Comparison of ENCODE assay signal across 1 fruit fly cellular context in the genomic region with DNA sequence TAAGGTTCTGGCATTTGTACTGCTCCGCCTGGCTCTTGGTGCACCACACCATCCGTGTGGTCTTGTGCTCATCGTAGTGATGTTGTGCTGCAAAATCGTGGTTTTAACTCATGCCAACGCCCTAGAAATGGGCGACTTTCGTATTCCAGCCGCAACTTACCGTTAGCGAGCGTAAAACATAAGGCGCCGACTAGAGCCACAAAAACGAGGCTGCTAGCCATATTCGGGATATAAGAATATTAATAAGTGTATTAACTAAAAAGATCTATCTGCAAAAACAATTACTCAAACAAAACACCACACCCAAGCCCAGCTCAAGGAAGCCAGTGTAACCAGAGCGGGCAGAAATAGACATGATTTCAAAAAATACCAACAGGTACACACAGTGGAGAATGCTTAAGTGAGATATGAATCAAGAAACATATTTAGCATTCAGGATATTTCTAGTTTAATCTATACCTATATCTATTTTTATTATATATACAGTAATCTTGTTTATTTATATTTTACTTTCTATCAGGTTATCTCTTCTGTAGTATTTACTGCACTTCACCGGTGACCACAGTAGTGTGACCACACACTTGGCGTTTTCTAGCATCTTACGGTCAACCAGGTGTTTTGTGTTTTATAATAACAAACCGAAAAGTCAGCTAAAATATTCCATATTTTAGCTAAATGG.
TF ChIP-seq lines count a peak whose summit lies in the region.

TSS of gene Tsf2 (minus strand) at position 333 of the 679 bp plus-strand sequence.
TSS of gene CG34242 (plus strand) at position 605 of the 679 bp plus-strand sequence.

TF ChIP-seq in whole organism, embryonic, 481 proteins besides CTCF, POLR2A, EP300 and RAD21 (continued from another document and continues in another):
- TF ChIP-seq lbe (GFP tag; optimal IDR thresholded peaks at IDR 0.05; lab: Kevin White, UChicago) (peak; percentile 66), CG15601 (tag; optimal IDR thresholded peaks at IDR 0.05; lab: Kevin White, UChicago) (peak; percentile 22), Vsx1 (GFP tag; optimal IDR thresholded peaks at IDR 0.05; lab: Kevin White, UChicago) (no peak), Hmx (GFP tag; optimal IDR thresholded peaks at IDR 0.05; lab: Kevin White, UChicago) (no peak), CG9609 (GFP tag; optimal IDR thresholded peaks at IDR 0.05; lab: Kevin White, UChicago) (no peak), nerfin-1 (tag; optimal IDR thresholded peaks at IDR 0.05; lab: Kevin White, UChicago) (peak; percentile 80), btn (GFP tag; optimal IDR thresholded peaks at IDR 0.05; lab: Kevin White, UChicago) (no peak), gce (GFP tag; IDR thresholded peaks at IDR 0.05; lab: Robert Waterston, UW) (peak; percentile 94), Fer2 (tag; optimal IDR thresholded peaks at IDR 0.05; lab: Kevin White, UChicago) (peak; percentile 66), HHEX (GFP tag; optimal IDR thresholded peaks at IDR 0.05; lab: Kevin White, UChicago) (peak; percentile 74), lola (GFP tag; optimal IDR thresholded peaks at IDR 0.05; lab: Kevin White, UChicago) (no peak), jing (GFP tag; optimal IDR thresholded peaks at IDR 0.05; lab: Kevin White, UChicago) (no peak), CG4730 (GFP tag; IDR thresholded peaks at IDR 0.05; lab: Robert Waterston, UW) (peak; percentile 95), CG10654 (GFP tag; optimal IDR thresholded peaks at IDR 0.05; lab: Kevin White, UChicago) (peak; percentile 81), CG14710 (tag; optimal IDR thresholded peaks at IDR 0.05; lab: Kevin White, UChicago) (peak; percentile 91), CG1233 (GFP tag; optimal IDR thresholded peaks at IDR 0.05; lab: Kevin White, UChicago) (no peak), CG6254 (GFP tag; optimal IDR thresholded peaks at IDR 0.05; lab: Kevin White, UChicago) (peak; percentile 56), CG3065 (GFP tag; optimal IDR thresholded peaks at IDR 0.05; lab: Kevin White, UChicago) (no peak), CG3847 (GFP tag; IDR thresholded peaks at IDR 0.05; lab: Robert Waterston, UW) (peak; percentile 57), MESR4 (GFP tag; optimal IDR thresholded peaks at IDR 0.05; lab: Kevin White, UChicago) (peak; percentile 52), CG15073 (GFP tag; optimal IDR thresholded peaks at IDR 0.05; lab: Kevin White, UChicago) (no peak), CG4820 (GFP tag; optimal IDR thresholded peaks at IDR 0.05; lab: Kevin White, UChicago) (peak; percentile 86), CG6689 (GFP tag; IDR thresholded peaks at IDR 0.05; lab: Robert Waterston, UW) (peak; percentile 97), Sox102F (GFP tag; optimal IDR thresholded peaks at IDR 0.05; lab: Kevin White, UChicago) (no peak), CG16863 (GFP tag; optimal IDR thresholded peaks at IDR 0.05; lab: Kevin White, UChicago) (no peak), peb (GFP tag; IDR thresholded peaks at IDR 0.05; lab: Robert Waterston, UW) (peak; percentile 89), CG14965 (GFP tag; optimal IDR thresholded peaks at IDR 0.05; lab: Kevin White, UChicago; ENCODE audit: borderline replicate concordance) (no peak), Adf1 (GFP tag; IDR thresholded peaks at IDR 0.05; lab: Robert Waterston, UW) (no peak), kni (GFP tag; optimal IDR thresholded peaks at IDR 0.05; lab: Kevin White, UChicago) (no peak), Dfd (GFP tag; optimal IDR thresholded peaks at IDR 0.05; lab: Kevin White, UChicago) (no peak), CG16779 (GFP tag; IDR thresholded peaks at IDR 0.05; lab: Robert Waterston, UW) (no peak), az2 (GFP tag; optimal IDR thresholded peaks at IDR 0.05; lab: Kevin White, UChicago) (no peak), scrt (GFP tag; optimal IDR thresholded peaks at IDR 0.05; lab: Kevin White, UChicago) (peak; percentile 73), CG6654 (GFP tag; optimal IDR thresholded peaks at IDR 0.05; lab: Kevin White, UChicago) (peak; percentile 49), chinmo (GFP tag; IDR thresholded peaks at IDR 0.05; lab: Robert Waterston, UW; ENCODE audit: partially characterized antibody) (no peak), sens-2 (GFP tag; IDR thresholded peaks at IDR 0.05; lab: Robert Waterston, UW) (peak; percentile 78; the same call in 1 of the 2 replicates), CG9215 (GFP tag; IDR thresholded peaks at IDR 0.05; lab: Robert Waterston, UW) (peak; percentile 86), zfh1 (GFP tag; IDR thresholded peaks at IDR 0.05; lab: Robert Waterston, UW) (peak; percentile 93), CG9797 (GFP tag; optimal IDR thresholded peaks at IDR 0.05; lab: Kevin White, UChicago) (peak; percentile 81), slp2 (GFP tag; optimal IDR thresholded peaks at IDR 0.05; lab: Kevin White, UChicago) (no peak), ac (GFP tag; optimal IDR thresholded peaks at IDR 0.05; lab: Kevin White, UChicago) (no peak), lab (GFP tag; optimal IDR thresholded peaks at IDR 0.05; lab: Kevin White, UChicago) (peak; percentile 86), Hand (GFP tag; optimal IDR thresholded peaks at IDR 0.05; lab: Kevin White, UChicago) (no peak), CG4360 (GFP tag; IDR thresholded peaks at IDR 0.05; lab: Robert Waterston, UW) (peak; percentile 63), toy (GFP tag; IDR thresholded peaks at IDR 0.05; lab: Robert Waterston, UW) (peak; percentile 88), CG11247 (GFP tag; IDR thresholded peaks at IDR 0.05; lab: Robert Waterston, UW) (peak; percentile 93), CG1529 (GFP tag; optimal IDR thresholded peaks at IDR 0.05; lab: Kevin White, UChicago) (no peak), CG13123 (GFP tag; optimal IDR thresholded peaks at IDR 0.05; lab: Kevin White, UChicago) (no peak), CG2199 (GFP tag; IDR thresholded peaks at IDR 0.05; lab: Robert Waterston, UW) (no peak), H2.0 (GFP tag; IDR thresholded peaks at IDR 0.05; lab: Robert Waterston, UW) (no peak), fd102C (GFP tag; optimal IDR thresholded peaks at IDR 0.05; lab: Kevin White, UChicago) (no peak), CG3281 (GFP tag; optimal IDR thresholded peaks at IDR 0.05; lab: Kevin White, UChicago) (peak; percentile 71), Rfx (GFP tag; IDR thresholded peaks at IDR 0.05; lab: Robert Waterston, UW) (peak; percentile 96), eve (GFP tag; optimal IDR thresholded peaks at IDR 0.05; lab: Kevin White, UChicago) (no peak), ERR (GFP tag; optimal IDR thresholded peaks at IDR 0.05; lab: Kevin White, UChicago) (no peak), CG30020 (tag; optimal IDR thresholded peaks at IDR 0.05; lab: Kevin White, UChicago) (peak; percentile 69), usp (GFP tag; optimal IDR thresholded peaks at IDR 0.05; lab: Kevin White, UChicago) (no peak), row (GFP tag; IDR thresholded peaks at IDR 0.05; lab: Robert Waterston, UW) (peak; percentile 84), CG8290 (GFP tag; optimal IDR thresholded peaks at IDR 0.05; lab: Kevin White, UChicago) (no peak), CG8290 (tag; optimal IDR thresholded peaks at IDR 0.05; lab: Kevin White, UChicago) (no peak), fd3F (GFP tag; optimal IDR thresholded peaks at IDR 0.05; lab: Kevin White, UChicago) (peak; percentile 6), pnt (GFP tag; optimal IDR thresholded peaks at IDR 0.05; lab: Kevin White, UChicago) (no peak), da (GFP tag; optimal IDR thresholded peaks at IDR 0.05; lab: Kevin White, UChicago) (no peak), ara (GFP tag; IDR thresholded peaks at IDR 0.05; lab: Robert Waterston, UW) (peak; percentile 95), CG3726 (GFP tag; IDR thresholded peaks at IDR 0.05; lab: Robert Waterston, UW) (peak; percentile 84; the same call in 2 of the 3 replicates), CG14667 (GFP tag; IDR thresholded peaks at IDR 0.05; lab: Robert Waterston, UW) (peak; percentile 97), esg (GFP tag; conservative IDR thresholded peaks at IDR 0.05; lab: Robert Waterston, UW) (peak; percentile 97), PHDP (tag; optimal IDR thresholded peaks at IDR 0.05; lab: Kevin White, UChicago) (peak; percentile 6), Gsc (GFP tag; IDR thresholded peaks at IDR 0.05; lab: Robert Waterston, UW) (peak; percentile 63; the same call in 1 of the 2 replicates), Abd-B (GFP tag; optimal IDR thresholded peaks at IDR 0.05; lab: Kevin White, UChicago) (no peak), CG33557 (GFP tag; optimal IDR thresholded peaks at IDR 0.05; lab: Kevin White, UChicago) (no peak), CG8359 (GFP tag; optimal IDR thresholded peaks at IDR 0.05; lab: Kevin White, UChicago; ENCODE audit: borderline replicate concordance) (peak; percentile 45), fd96Cb (tag; optimal IDR thresholded peaks at IDR 0.05; lab: Kevin White, UChicago) (peak; percentile 92), HmgD (GFP tag; optimal IDR thresholded peaks at IDR 0.05; lab: Kevin White, UChicago) (no peak), cato (GFP tag; optimal IDR thresholded peaks at IDR 0.05; lab: Kevin White, UChicago; ENCODE audit: borderline replicate concordance) (no peak), pros (GFP tag; optimal IDR thresholded peaks at IDR 0.05; lab: Kevin White, UChicago) (no peak), CG30431 (GFP tag; optimal IDR thresholded peaks at IDR 0.05; lab: Kevin White, UChicago) (no peak), CG12155 (GFP tag; optimal IDR thresholded peaks at IDR 0.05; lab: Kevin White, UChicago) (peak; percentile 1), CG15514 (GFP tag; optimal IDR thresholded peaks at IDR 0.05; lab: Kevin White, UChicago) (peak; percentile 90), run (tag; optimal IDR thresholded peaks at IDR 0.05; lab: Kevin White, UChicago) (no peak), Poxn (GFP tag; IDR thresholded peaks at IDR 0.05; lab: Robert Waterston, UW) (peak; percentile 31; the same call in 1 of the 2 replicates), Oaz (GFP tag; IDR thresholded peaks at IDR 0.05; lab: Robert Waterston, UW) (peak; percentile 88), vfl (GFP tag; optimal IDR thresholded peaks at IDR 0.05; lab: Kevin White, UChicago) (no peak), amos (GFP tag; IDR thresholded peaks at IDR 0.05; lab: Robert Waterston, UW; ENCODE audit: partially characterized antibody) (no peak), CG11723 (GFP tag; optimal IDR thresholded peaks at IDR 0.05; lab: Kevin White, UChicago) (no peak), lmd (GFP tag; IDR thresholded peaks at IDR 0.05; lab: Robert Waterston, UW) (peak; percentile 95), CoRest (tag; optimal IDR thresholded peaks at IDR 0.05; lab: Kevin White, UChicago) (peak; percentile 67), CG10321 (GFP tag; IDR thresholded peaks at IDR 0.05; lab: Robert Waterston, UW) (no peak), CG31224 (GFP tag; IDR thresholded peaks at IDR 0.05; lab: Robert Waterston, UW) (peak; percentile 67), Nf-YB (GFP tag; optimal IDR thresholded peaks at IDR 0.05; lab: Kevin White, UChicago) (no peak), Opbp (GFP tag; IDR thresholded peaks at IDR 0.05; lab: Robert Waterston, UW; ENCODE audit: partially characterized antibody) (no peak), her (GFP tag; optimal IDR thresholded peaks at IDR 0.05; lab: Kevin White, UChicago) (no peak), pfk (GFP tag; optimal IDR thresholded peaks at IDR 0.05; lab: Kevin White, UChicago) (no peak), cg (GFP tag; optimal IDR thresholded peaks at IDR 0.05; lab: Kevin White, UChicago) (no peak), luna (GFP tag; optimal IDR thresholded peaks at IDR 0.05; lab: Kevin White, UChicago) (no peak), Eip74EF (GFP tag; optimal IDR thresholded peaks at IDR 0.05; lab: Kevin White, UChicago) (peak in 1 of 2 experiments; percentile 33), CG18764 (GFP tag; optimal IDR thresholded peaks at IDR 0.05; lab: Kevin White, UChicago) (peak; percentile 18), crol (GFP tag; IDR thresholded peaks at IDR 0.05; lab: Robert Waterston, UW) (no peak), CG16815 (GFP tag; optimal IDR thresholded peaks at IDR 0.05; lab: Kevin White, UChicago) (no peak), gsb-n (tag; optimal IDR thresholded peaks at IDR 0.05; lab: Kevin White, UChicago) (no peak), org-1 (GFP tag; optimal IDR thresholded peaks at IDR 0.05; lab: Kevin White, UChicago) (peak; percentile 2), NC2α (GFP tag; optimal IDR thresholded peaks at IDR 0.05; lab: Kevin White, UChicago) (no peak), corto (GFP tag; optimal IDR thresholded peaks at IDR 0.05; lab: Kevin White, UChicago) (no peak), ro (GFP tag; IDR thresholded peaks at IDR 0.05; lab: Robert Waterston, UW) (peak; percentile 89), CG11560 (tag; IDR thresholded peaks at IDR 0.05; lab: Robert Waterston, UW) (peak; percentile 87), ase (GFP tag; IDR thresholded peaks at IDR 0.05; lab: Robert Waterston, UW) (peak; percentile 94), CG11696 (GFP tag; IDR thresholded peaks at IDR 0.05; lab: Robert Waterston, UW) (peak; percentile 85), Side (GFP tag; optimal IDR thresholded peaks at IDR 0.05; lab: Kevin White, UChicago) (no peak), CG4404 (GFP tag; IDR thresholded peaks at IDR 0.05; lab: Robert Waterston, UW) (peak; percentile 78), TFAM (GFP tag; optimal IDR thresholded peaks at IDR 0.05; lab: Kevin White, UChicago) (no peak), CG7963 (GFP tag; IDR thresholded peaks at IDR 0.05; lab: Robert Waterston, UW; ENCODE audit: partially characterized antibody) (no peak), Stat92E (GFP tag; optimal IDR thresholded peaks at IDR 0.05; lab: Kevin White, UChicago) (peak in 1 of 3 experiments; percentile 26), crc (GFP tag; optimal IDR thresholded peaks at IDR 0.05; lab: Kevin White, UChicago) (no peak), CG18476 (GFP tag; optimal IDR thresholded peaks at IDR 0.05; lab: Kevin White, UChicago) (no peak), CG17385 (GFP tag; optimal IDR thresholded peaks at IDR 0.05; lab: Kevin White, UChicago) (peak; percentile 25), repo (GFP tag; optimal IDR thresholded peaks at IDR 0.05; lab: Kevin White, UChicago) (no peak), CG8478 (optimal IDR thresholded peaks at IDR 0.05; lab: Kevin White, UChicago) (no peak), gcm2 (GFP tag; optimal IDR thresholded peaks at IDR 0.05; lab: Kevin White, UChicago) (no peak), exex (tag; optimal IDR thresholded peaks at IDR 0.05; lab: Kevin White, UChicago) (no peak), pum (GFP tag; optimal IDR thresholded peaks at IDR 0.05; lab: Kevin White, UChicago) (no peak), Elba2 (GFP tag; optimal IDR thresholded peaks at IDR 0.05; lab: Kevin White, UChicago) (no peak), tin (GFP tag; optimal IDR thresholded peaks at IDR 0.05; lab: Kevin White, UChicago) (peak; percentile 74), hkb (optimal IDR thresholded peaks at IDR 0.05; lab: Kevin White, UChicago) (no peak), hkb (GFP tag; IDR thresholded peaks at IDR 0.05; lab: Robert Waterston, UW) (peak; percentile 85), bcd (GFP tag; optimal IDR thresholded peaks at IDR 0.05; lab: Kevin White, UChicago) (peak; percentile 80), hth (optimal IDR thresholded peaks at IDR 0.05; lab: Kevin White, UChicago) (no peak)
